Fruit fly (Drosophila melanogaster): ENCODE data around the gene Sgs8.

Gene Sgs8

DNA sequence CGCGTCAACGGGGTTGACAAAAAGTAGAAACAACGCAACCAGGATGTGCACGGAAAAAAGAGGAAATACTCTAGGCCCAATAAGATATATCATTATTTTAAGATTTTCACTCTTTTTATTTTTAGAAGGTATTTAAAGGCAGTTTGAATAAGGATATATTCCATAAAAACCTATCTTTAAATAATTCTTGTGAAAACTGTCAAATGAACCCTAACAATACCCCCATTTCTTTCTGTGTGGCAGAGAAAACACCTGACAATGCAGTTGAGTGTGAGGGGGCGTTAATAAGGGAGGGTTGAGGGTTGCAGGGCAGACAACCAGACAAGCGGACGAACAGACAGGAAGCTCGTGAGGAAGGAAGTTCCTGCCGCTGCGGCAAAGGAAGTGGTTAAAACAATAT lies 42.8 kb upstream of the Sgs8 start:
- TF ChIP-seq Fer3 (tag; optimal IDR thresholded peaks at IDR 0.05) (no peak), CG9797 (GFP tag; optimal IDR thresholded peaks at IDR 0.05) (no peak), Hsf (GFP tag; optimal IDR thresholded peaks at IDR 0.05) (peak; percentile 14), gsb-n (tag; optimal IDR thresholded peaks at IDR 0.05) (peak; percentile 34), CG12236 (GFP tag; optimal IDR thresholded peaks at IDR 0.05) (no peak), Fer2 (tag; optimal IDR thresholded peaks at IDR 0.05) (no peak), wek (GFP tag; optimal IDR thresholded peaks at IDR 0.05) (no peak), prd (optimal IDR thresholded peaks at IDR 0.05) (no peak), prd (GFP tag; IDR thresholded peaks at IDR 0.05) (peak; percentile 67), Rfx (GFP tag; IDR thresholded peaks at IDR 0.05) (no peak), CoRest (tag; optimal IDR thresholded peaks at IDR 0.05) (no peak), CG32767 (GFP tag; IDR thresholded peaks at IDR 0.05) (0 out of 2 replicates have a peak, but pooled peaks have one; percentile 35), CG30403 (GFP tag; optimal IDR thresholded peaks at IDR 0.05) (peak; percentile 38), row (GFP tag; IDR thresholded peaks at IDR 0.05) (peak; percentile 53), amos (GFP tag; IDR thresholded peaks at IDR 0.05; ENCODE audit: partially characterized antibody) (no peak), CG34422 (GFP tag; IDR thresholded peaks at IDR 0.05) (peak; percentile 29; the same call in 1 of the 3 replicates), Dfd (GFP tag; optimal IDR thresholded peaks at IDR 0.05) (no peak), Dref (GFP tag; IDR thresholded peaks at IDR 0.05) (no peak), CG17802 (tag; optimal IDR thresholded peaks at IDR 0.05) (no peak), sob (GFP tag; IDR thresholded peaks at IDR 0.05) (no peak), CG10979 (tag; optimal IDR thresholded peaks at IDR 0.05) (peak; percentile 75), CG15479 (GFP tag; optimal IDR thresholded peaks at IDR 0.05) (no peak), CG3847 (GFP tag; IDR thresholded peaks at IDR 0.05) (no peak), CG7963 (GFP tag; IDR thresholded peaks at IDR 0.05; ENCODE audit: partially characterized antibody) (no peak), NK7.1 (GFP tag; optimal IDR thresholded peaks at IDR 0.05) (no peak), CG8290 (GFP tag; optimal IDR thresholded peaks at IDR 0.05) (no peak), CG8290 (tag; optimal IDR thresholded peaks at IDR 0.05) (no peak), CG4854 (GFP tag; optimal IDR thresholded peaks at IDR 0.05) (no peak), sisA (GFP tag; IDR thresholded peaks at IDR 0.05) (peak; percentile 45), CG15011 (GFP tag; optimal IDR thresholded peaks at IDR 0.05) (no peak), Dip3 (GFP tag; optimal IDR thresholded peaks at IDR 0.05) (no peak), CG17361 (GFP tag; IDR thresholded peaks at IDR 0.05) (peak; percentile 51; the same call in 1 of the 3 replicates), CG14965 (GFP tag; optimal IDR thresholded peaks at IDR 0.05; ENCODE audit: borderline replicate concordance) (no peak), CG32532 (GFP tag; IDR thresholded peaks at IDR 0.05) (no peak; the same call in 1 of the 2 replicates), jing (GFP tag; optimal IDR thresholded peaks at IDR 0.05) (no peak), pho (GFP tag; optimal IDR thresholded peaks at IDR 0.05) (no peak), CG17612 (GFP tag; IDR thresholded peaks at IDR 0.05) (no peak), CG4282 (GFP tag; optimal IDR thresholded peaks at IDR 0.05) (no peak), her (GFP tag; optimal IDR thresholded peaks at IDR 0.05) (no peak), CG18262 (tag; optimal IDR thresholded peaks at IDR 0.05) (peak; percentile 72), zfh1 (GFP tag; IDR thresholded peaks at IDR 0.05) (peak; percentile 54; the same call in 1 of the 3 replicates), tna (GFP tag; IDR thresholded peaks at IDR 0.05; ENCODE audit: partially characterized antibody) (no peak), CG9932 (GFP tag; IDR thresholded peaks at IDR 0.05) (no peak), CG7839 (tag; optimal IDR thresholded peaks at IDR 0.05) (peak; percentile 53), CG14014 (GFP tag; IDR thresholded peaks at IDR 0.05) (no peak), BEAF-32 (GFP tag; optimal IDR thresholded peaks at IDR 0.05) (no peak), sqz (GFP tag; optimal IDR thresholded peaks at IDR 0.05) (no peak), CG6765 (GFP tag; optimal IDR thresholded peaks at IDR 0.05) (no peak), bigmax (GFP tag; optimal IDR thresholded peaks at IDR 0.05) (no peak), slbo (GFP tag; IDR thresholded peaks at IDR 0.05) (0 out of 2 replicates have a peak, but pooled peaks have one; percentile 29), Xbp1 (GFP tag; optimal IDR thresholded peaks at IDR 0.05) (peak; percentile 31), HLH3B (GFP tag; IDR thresholded peaks at IDR 0.05) (peak; percentile 49; the same call in 1 of the 2 replicates)
